Fruit fly (Drosophila melanogaster) whole organism, wandering third instar larva: ENCODE results near the gene CG42558.

Source experiments
- CG32264 ChIP-seq: fragments of 200-800 bp; sonication (Bioruptor generic); optimal IDR thresholded peaks from 2 replicates; lab custom pipeline; 2016; ENCODE audit warnings: missing biosample characterization, missing genetic modification characterization
- Hr78 ChIP-seq: fragments of >200 bp; optimal IDR thresholded peaks from 2 replicates; lab custom pipeline; 2017; ENCODE audit warnings: missing biosample characterization, missing genetic modification characterization
- Hr83 ChIP-seq: fragments of 200-300 bp; sonication (Bioruptor generic); optimal IDR thresholded peaks from 2 replicates; lab custom pipeline; 2016; ENCODE audit warnings: missing biosample characterization, mild to moderate bottlenecking, missing genetic modification characterization, moderate library complexity; ENCODE audit not compliant: poor library complexity, severe bottlenecking
- Myc ChIP-seq: fragments of >200 bp; optimal IDR thresholded peaks from 2 replicates; lab custom pipeline; 2017
- br ChIP-seq: fragments of 200-800 bp; sonication (Bioruptor generic); optimal IDR thresholded peaks from 2 replicates; lab custom pipeline; 2016; ENCODE audit warnings: missing biosample characterization, missing genetic modification characterization
- ey ChIP-seq: fragments of 200-800 bp; sonication (Bioruptor generic); optimal IDR thresholded peaks from 2 replicates; lab custom pipeline; 2016; ENCODE audit warnings: missing biosample characterization, missing genetic modification characterization
- foxo ChIP-seq, 2 experiments: fragments of 200-800 bp; sonication (Bioruptor generic); optimal IDR thresholded peaks; 2 replicates in 1 of 2; 3 replicates in 1 of 2; lab custom pipeline; 2016 to 2017; ENCODE audit warnings: missing biosample characterization in 2 of 2, missing genetic modification characterization in 2 of 2
- fru ChIP-seq: fragments of 200-800 bp; sonication (Bioruptor generic); optimal IDR thresholded peaks from 3 replicates; lab custom pipeline; 2016; ENCODE audit warnings: missing biosample characterization, mild to moderate bottlenecking, missing genetic modification characterization
- lola ChIP-seq: fragments of >200 bp; optimal IDR thresholded peaks from 2 replicates; lab custom pipeline; 2017; ENCODE audit warnings: missing biosample characterization, missing genetic modification characterization
- sv ChIP-seq: fragments of 200-800 bp; sonication (Bioruptor generic); optimal IDR thresholded peaks from 3 replicates; lab custom pipeline; 2016; ENCODE audit warnings: missing biosample characterization, missing genetic modification characterization

DNA sequence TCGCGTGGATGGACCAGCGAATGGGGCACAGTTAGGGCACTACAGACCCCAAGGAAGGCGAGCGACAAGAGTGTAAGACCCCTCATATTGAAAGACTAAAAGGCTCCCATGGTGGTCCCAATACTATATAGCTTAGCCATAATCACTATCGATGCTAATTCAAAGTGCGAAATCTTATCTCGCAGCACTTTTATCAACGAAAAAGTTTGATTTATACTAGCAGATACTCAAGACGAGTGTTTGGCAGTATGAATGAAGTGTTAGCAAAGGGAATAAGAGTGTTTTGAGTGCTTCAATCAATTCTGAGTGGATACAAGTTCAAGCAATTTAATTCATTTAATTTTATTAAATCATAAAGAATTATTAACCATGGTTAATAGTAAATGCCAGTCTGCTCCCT, 7.0 kb upstream of the CG42558 start, which contains the start of gene Jon99Ci:
- no peak for TF ChIP-seq foxo (GFP tag; optimal IDR thresholded peaks at IDR 0.05; lab: Kevin White, UChicago)
- TF ChIP-seq CG32264 (GFP tag; lab: Kevin White, UChicago) = no peak
- TF ChIP-seq Hr83 = no peak
- TF ChIP-seq ey (GFP tag; lab: Kevin White, UChicago) = no peak
- TF ChIP-seq br (GFP tag; lab: Kevin White, UChicago) = no peak
- TF ChIP-seq Hr78 (GFP tag; lab: Kevin White, UChicago) = no peak
- TF ChIP-seq Myc (lab: Kevin White, UChicago) = no peak
- TF ChIP-seq fru (GFP tag; lab: Kevin White, UChicago) = no peak
- TF ChIP-seq sv (GFP tag; lab: Kevin White, UChicago) = no peak
- TF ChIP-seq lola (GFP tag; lab: Kevin White, UChicago) = no peak
